Worm (Caenorhabditis elegans): ENCODE results near the gene R74.2.
A peak's percentile ranks its signal among the peaks of the same experiment; 100 is the strongest.

R74.2 gene

ce11 chrIII:4193659-4194103 is 5.7 kb downstream of the R74.2 start, which contains the start of gene xbp-1 (continued):
- TF ChIP-seq mdt-29 (GFP tag; IDR thresholded peaks at IDR 0.05) (peak; percentile 49; the same call in 1 of the 2 replicates), ceh-44 (GFP tag; IDR thresholded peaks at IDR 0.05) (no peak), Y48G9A.11 (GFP tag; IDR thresholded peaks at IDR 0.05) (no peak), D1046.2 (GFP tag; IDR thresholded peaks at IDR 0.05) (no peak), nhr-11 (tag; optimal IDR thresholded peaks at IDR 0.05) (peak; percentile 96), unc-130 (GFP tag; optimal IDR thresholded peaks at IDR 0.05) (no peak), nhr-237 (tag; optimal IDR thresholded peaks at IDR 0.05) (no peak), pha-4 (GFP tag; IDR thresholded peaks at IDR 0.05) (peak; percentile 77), pha-4 (tag; optimal IDR thresholded peaks at IDR 0.05) (no peak), Y5F2A.4 (GFP tag; optimal IDR thresholded peaks at IDR 0.05) (no peak), ama-1 (optimal IDR thresholded peaks at IDR 0.05) (peak; percentile 91), lin-1 (GFP tag; IDR thresholded peaks at IDR 0.05) (peak; percentile 99), lin-39 (tag; optimal IDR thresholded peaks at IDR 0.05) (no peak), hlh-11 (tag; optimal IDR thresholded peaks at IDR 0.05) (peak; percentile 98), ces-1 (GFP tag; optimal IDR thresholded peaks at IDR 0.05) (no peak), mep-1 (tag; optimal IDR thresholded peaks at IDR 0.05) (peak; percentile 92), daf-19 (GFP tag; conservative IDR thresholded peaks at IDR 0.05) (peak; percentile 45; the same call in 1 of the 2 replicates), nhr-6 (tag; optimal IDR thresholded peaks at IDR 0.05) (peak; percentile 89), lin-13 (GFP tag; optimal IDR thresholded peaks at IDR 0.05) (peak; percentile 94), nhr-111 (GFP tag; optimal IDR thresholded peaks at IDR 0.05) (no peak), ctbp-1 (GFP tag; IDR thresholded peaks at IDR 0.05) (peak; percentile 75; the same call in 1 of the 2 replicates), pqm-1 (tag; optimal IDR thresholded peaks at IDR 0.05) (peak; percentile 95), ZK546.5 (tag; optimal IDR thresholded peaks at IDR 0.05) (no peak), dpl-1 (GFP tag; optimal IDR thresholded peaks at IDR 0.05) (peak; percentile 79), T20F7.1 (GFP tag; optimal IDR thresholded peaks at IDR 0.05) (peak; percentile 88), daf-8 (GFP tag; IDR thresholded peaks at IDR 0.05) (no peak), nhr-25 (tag; optimal IDR thresholded peaks at IDR 0.05; ENCODE audit: borderline replicate concordance, insufficient read depth) (peak; percentile 78), zip-2 (tag; optimal IDR thresholded peaks at IDR 0.05) (peak; percentile 78), lin-15B (tag; optimal IDR thresholded peaks at IDR 0.05) (no peak), nhr-102 (tag; optimal IDR thresholded peaks at IDR 0.05) (peak; percentile 68), skn-1 (tag; optimal IDR thresholded peaks at IDR 0.05) (no peak), ceh-62 (tag; optimal IDR thresholded peaks at IDR 0.05) (no peak), sdz-12 (GFP tag; optimal IDR thresholded peaks at IDR 0.05) (peak; percentile 50), R02D3.7 (tag; optimal IDR thresholded peaks at IDR 0.05) (no peak), zag-1 (tag; optimal IDR thresholded peaks at IDR 0.05) (no peak), vab-7 (GFP tag; IDR thresholded peaks at IDR 0.05) (peak; percentile 71), T26A8.4 (GFP tag; IDR thresholded peaks at IDR 0.05) (peak; percentile 58), snpc-4 (tag; optimal IDR thresholded peaks at IDR 0.05) (no peak), ceh-82 (tag; optimal IDR thresholded peaks at IDR 0.05) (no peak), F26F4.8 (GFP tag; conservative IDR thresholded peaks at IDR 0.05) (no peak), ZK337.2 (GFP tag; IDR thresholded peaks at IDR 0.05) (0 out of 2 replicates have a peak, but pooled peaks have one; percentile 23), egl-43 (GFP tag; IDR thresholded peaks at IDR 0.05) (peak; percentile 65), aha-1 (tag) (peak; percentile 99), F37D6.2 (tag; optimal IDR thresholded peaks at IDR 0.05) (peak; percentile 64), mxl-2 (GFP tag; conservative IDR thresholded peaks at IDR 0.05) (0 out of 2 replicates have a peak, but pooled peaks have one; percentile 17), jun-1 (tag; optimal IDR thresholded peaks at IDR 0.05) (peak; percentile 93), ztf-7 (tag; optimal IDR thresholded peaks at IDR 0.05) (peak; percentile 74), attf-4 (tag; optimal IDR thresholded peaks at IDR 0.05) (no peak), egl-27 (tag; optimal IDR thresholded peaks at IDR 0.05) (peak; percentile 5), nhr-41 (GFP tag; IDR thresholded peaks at IDR 0.05) (peak; percentile 79), zfp-3 (GFP tag; conservative IDR thresholded peaks at IDR 0.05) (peak; percentile 84), saeg-2 (GFP tag; IDR thresholded peaks at IDR 0.05) (no peak; the same call in 1 of the 2 replicates), rbr-2 (tag; optimal IDR thresholded peaks at IDR 0.05) (peak; percentile 92)
